Fruit fly (Drosophila melanogaster) whole organism, embryonic: ENCODE data around the gene CG32971.

Source experiments
- Abd-B ChIP-seq: fragments of 200-800 bp; sonication (Bioruptor generic); optimal IDR thresholded peaks from 2 replicates; lab custom pipeline; 2018; ENCODE audit warnings: missing biosample characterization, mild to moderate bottlenecking, missing genetic modification characterization, moderate library complexity
- Blimp-1 ChIP-seq: fragments of 200-800 bp; sonication (Bioruptor generic); optimal IDR thresholded peaks from 3 replicates; lab custom pipeline; 2018; ENCODE audit warnings: missing biosample characterization, missing genetic modification characterization, mild to moderate bottlenecking, moderate library complexity, missing genetic modification reagents
- CG13775 ChIP-seq: fragments of 200-800 bp; sonication (Bioruptor generic); optimal IDR thresholded peaks from 3 replicates; lab custom pipeline; 2017; ENCODE audit warnings: missing biosample characterization, mild to moderate bottlenecking, missing genetic modification characterization
- CG15269 ChIP-seq: fragments of 200-800 bp; sonication (Bioruptor generic); optimal IDR thresholded peaks from 2 replicates; lab custom pipeline; 2018; ENCODE audit warnings: missing biosample characterization, mild to moderate bottlenecking, missing genetic modification characterization, moderate library complexity
- CG15696 ChIP-seq: fragments of 200-800 bp; sonication (Bioruptor generic); optimal IDR thresholded peaks from 2 replicates; lab custom pipeline; 2019; ENCODE audit warnings: missing biosample characterization, mild to moderate bottlenecking, missing genetic modification characterization, moderate library complexity
- CG17385 ChIP-seq: fragments of 200-800 bp; sonication (Bioruptor generic); optimal IDR thresholded peaks from 3 replicates; lab custom pipeline; 2018; ENCODE audit warnings: missing biosample characterization, mild to moderate bottlenecking, missing genetic modification characterization
- CG2712 ChIP-seq: fragments of 200-800 bp; optimal IDR thresholded peaks from 3 replicates; lab custom pipeline; 2019; ENCODE audit warnings: missing biosample characterization, mild to moderate bottlenecking, missing genetic modification characterization, moderate library complexity
- CG30020 ChIP-seq: fragments of 200-800 bp; optimal IDR thresholded peaks from 2 replicates; lab custom pipeline; 2019; ENCODE audit warnings: missing biosample characterization, mild to moderate bottlenecking, missing genetic modification characterization, moderate library complexity
- CG31224 ChIP-seq: fragments of 200-800 bp; sonication (Bioruptor generic); IDR thresholded peaks from 2 replicates; pipeline ENCODE4 v1.3.6; 2022; ENCODE audit warnings: missing biosample characterization, missing genetic modification characterization
- CG33557 ChIP-seq: fragments of 200-800 bp; sonication (Bioruptor generic); optimal IDR thresholded peaks from 2 replicates; lab custom pipeline; 2019; ENCODE audit warnings: missing biosample characterization, mild to moderate bottlenecking, missing genetic modification characterization, moderate library complexity
- CG3407 ChIP-seq: fragments of 200-800 bp; sonication (Bioruptor generic); optimal IDR thresholded peaks from 2 replicates; lab custom pipeline; 2018; ENCODE audit warnings: missing biosample characterization, mild to moderate bottlenecking, missing genetic modification characterization
- CG8281 ChIP-seq: fragments of 200-800 bp; sonication (Bioruptor generic); optimal IDR thresholded peaks from 2 replicates; lab custom pipeline; 2018; ENCODE audit warnings: missing biosample characterization, mild to moderate bottlenecking, missing genetic modification characterization, moderate library complexity
- CG8359 ChIP-seq: fragments of 200-800 bp; sonication (Bioruptor generic); optimal IDR thresholded peaks from 2 replicates; lab custom pipeline; 2017; ENCODE audit warnings: missing biosample characterization, mild to moderate bottlenecking, missing genetic modification characterization, borderline replicate concordance
- CG8765 ChIP-seq: fragments of 200-800 bp; sonication (Bioruptor generic); IDR thresholded peaks from 2 replicates; pipeline ENCODE4 v1.3.6; 2022; ENCODE audit warnings: missing biosample characterization, missing genetic modification characterization
- CG8924 ChIP-seq: fragments of 200-800 bp; optimal IDR thresholded peaks from 3 replicates; lab custom pipeline; 2019; ENCODE audit warnings: missing biosample characterization, mild to moderate bottlenecking, missing genetic modification characterization, moderate library complexity
- CrebB ChIP-seq: fragments of 200-800 bp; sonication (Bioruptor generic); optimal IDR thresholded peaks from 3 replicates; lab custom pipeline; 2018; ENCODE audit warnings: missing biosample characterization, mild to moderate bottlenecking, missing genetic modification characterization
- Dip2 ChIP-seq: fragments of 200-800 bp; sonication (Bioruptor generic); IDR thresholded peaks from 2 replicates; pipeline ENCODE4 v1.3.6; 2022; ENCODE audit warnings: missing biosample characterization, missing genetic modification characterization
- Ets65A ChIP-seq: fragments of 200-800 bp; sonication (Bioruptor generic); peaks from one replicate; lab custom pipeline; 2016; ENCODE audit warnings: missing biosample characterization, missing genetic modification characterization
- Kr ChIP-seq: fragments of 200-800 bp; sonication (Bioruptor generic); optimal IDR thresholded peaks from 2 replicates; lab custom pipeline; 2017; ENCODE audit warnings: missing biosample characterization, mild to moderate bottlenecking, missing genetic modification characterization
- Meics ChIP-seq: fragments of 200-800 bp; sonication (Bioruptor generic); optimal IDR thresholded peaks from 2 replicates; lab custom pipeline; 2017; ENCODE audit warnings: missing biosample characterization, mild to moderate bottlenecking, missing genetic modification characterization
- Neu2 ChIP-seq: fragments of 200-800 bp; sonication (Bioruptor generic); optimal IDR thresholded peaks from 3 replicates; lab custom pipeline; 2016; ENCODE audit warnings: missing biosample characterization, missing genetic modification characterization, borderline replicate concordance
- Stat92E ChIP-seq, 3 experiments: fragments of >200 bp in 2 of 3; fragments of 200-800 bp in 1 of 3; sonication (Bioruptor generic) in 1 of 3; optimal IDR thresholded peaks; 2 replicates each; lab custom pipeline; 2017 to 2019; ENCODE audit warnings: missing biosample characterization in 3 of 3, missing genetic modification characterization in 3 of 3, mild to moderate bottlenecking in 1 of 3, moderate library complexity in 1 of 3
- Xbp1 ChIP-seq: fragments of 200-800 bp; sonication (Bioruptor generic); optimal IDR thresholded peaks from 3 replicates; lab custom pipeline; 2016; ENCODE audit warnings: missing biosample characterization, mild to moderate bottlenecking, missing genetic modification characterization
- Xrp1 ChIP-seq: fragments of 200-800 bp; sonication (Bioruptor generic); IDR thresholded peaks from 2 replicates; pipeline ENCODE4 v1.3.6; 2022; ENCODE audit warnings: missing biosample characterization, missing genetic modification characterization
- ara ChIP-seq: fragments of 200-800 bp; sonication (Bioruptor generic); IDR thresholded peaks from 2 replicates; pipeline ENCODE4 v1.3.6; 2022; ENCODE audit warnings: missing biosample characterization, missing genetic modification characterization
- ase ChIP-seq: fragments of 200-800 bp; sonication (Bioruptor generic); IDR thresholded peaks from 3 replicates; pipeline ENCODE4 v1.3.6; 2022; ENCODE audit warnings: missing biosample characterization, missing genetic modification characterization
- bowl ChIP-seq: fragments of 200-800 bp; sonication (Bioruptor generic); IDR thresholded peaks from 2 replicates; pipeline ENCODE4 v1.3.6; 2022; ENCODE audit warnings: missing biosample characterization, missing genetic modification characterization
- cato ChIP-seq: fragments of 200-800 bp; sonication (Bioruptor generic); optimal IDR thresholded peaks from 2 replicates; lab custom pipeline; 2016; ENCODE audit warnings: missing biosample characterization, missing genetic modification characterization, borderline replicate concordance
- cg ChIP-seq: fragments of 200-800 bp; sonication (Bioruptor generic); optimal IDR thresholded peaks from 3 replicates; lab custom pipeline; 2019; ENCODE audit warnings: missing biosample characterization, mild to moderate bottlenecking, missing genetic modification characterization, moderate library complexity
- grn ChIP-seq: fragments of 200-800 bp; sonication (Bioruptor generic); optimal IDR thresholded peaks from 3 replicates; lab custom pipeline; 2017; ENCODE audit warnings: missing biosample characterization, missing genetic modification characterization
- gsb-n ChIP-seq: fragments of 200-800 bp; sonication (Bioruptor generic); optimal IDR thresholded peaks from 3 replicates; lab custom pipeline; 2018; ENCODE audit warnings: missing biosample characterization, mild to moderate bottlenecking, missing genetic modification characterization
- kni ChIP-seq: fragments of 200-800 bp; sonication (Bioruptor generic); optimal IDR thresholded peaks from 3 replicates; lab custom pipeline; 2017; ENCODE audit warnings: mild to moderate bottlenecking, missing biosample characterization, missing genetic modification reagents, missing genetic modification characterization
- lov ChIP-seq, 2 experiments: fragments of 200-800 bp in 1 of 2; fragments of >200 bp in 1 of 2; sonication (Bioruptor generic) in 1 of 2; IDR thresholded peaks in 1 of 2; optimal IDR thresholded peaks in 1 of 2; 2 replicates in 1 of 2; 3 replicates in 1 of 2; pipeline versions ENCODE4 v1.3.6 to Lab custom; 2017 to 2022; ENCODE audit warnings: missing biosample characterization in 1 of 2, missing genetic modification characterization in 1 of 2
- luna ChIP-seq: fragments of 200-800 bp; sonication (Bioruptor generic); optimal IDR thresholded peaks from 2 replicates; lab custom pipeline; 2016; ENCODE audit warnings: missing biosample characterization, missing genetic modification characterization
- peb ChIP-seq: fragments of 200-800 bp; sonication (Bioruptor generic); IDR thresholded peaks from 2 replicates; pipeline ENCODE4 v1.3.6; 2022; ENCODE audit warnings: missing biosample characterization, missing genetic modification characterization
- prd ChIP-seq, 3 experiments: fragments of >200 bp in 2 of 3; fragments of 200-800 bp in 1 of 3; sonication (Bioruptor generic) in 1 of 3; optimal IDR thresholded peaks in 2 of 3; IDR thresholded peaks in 1 of 3; 2 replicates in 2 of 3; 3 replicates in 1 of 3; pipeline versions ENCODE4 v1.3.6 to Lab custom; 2017 to 2022; ENCODE audit warnings: missing biosample characterization in 1 of 3, missing genetic modification characterization in 1 of 3
- sens ChIP-seq: fragments of 200-800 bp; sonication (Bioruptor generic); peaks from one replicate; lab custom pipeline; 2016; ENCODE audit warnings: missing biosample characterization, missing genetic modification characterization
- sna ChIP-seq: fragments of 200-800 bp; sonication (Bioruptor generic); IDR thresholded peaks from 2 replicates; pipeline ENCODE4 v1.3.6; 2022; ENCODE audit warnings: missing biosample characterization, missing genetic modification characterization; ENCODE audit not compliant: partially characterized antibody
- twi ChIP-seq: fragments of 200-800 bp; optimal IDR thresholded peaks from 2 replicates; lab custom pipeline; 2019; ENCODE audit warnings: missing biosample characterization, mild to moderate bottlenecking, missing genetic modification characterization, moderate library complexity

CG32971 gene

dm6 chr2L:14264990-14265567, 9.5 kb upstream of the CG32971 start (continued):
- peak; percentile 7 for TF ChIP-seq CG8924 (tag; lab: Kevin White, UChicago)
- no peak for TF ChIP-seq prd (optimal IDR thresholded peaks at IDR 0.05; lab: Kevin White, UChicago)
- TF ChIP-seq prd (GFP tag; IDR thresholded peaks at IDR 0.05; lab: Robert Waterston, UW) = peak; percentile 29; the same call in 1 of the 3 replicates
- peak; percentile 99 for TF ChIP-seq twi (tag; lab: Kevin White, UChicago)
- TF ChIP-seq gsb-n (tag; lab: Kevin White, UChicago) = peak; percentile 74
- no peak for TF ChIP-seq luna (GFP tag; lab: Kevin White, UChicago)
- TF ChIP-seq ara = 0 out of 2 replicates have a peak, but pooled peaks have one; percentile 21

dm6 chr2L:14268622-14269021, 6.0 kb upstream of the CG32971 start:
- TF ChIP-seq CG31224 (GFP tag; lab: Robert Waterston, UW) = no peak
- TF ChIP-seq CrebB (tag; lab: Kevin White, UChicago) = no peak
- TF ChIP-seq Dip2 = no peak
- no peak for TF ChIP-seq bowl (GFP tag; lab: Robert Waterston, UW)
- no peak for TF ChIP-seq Neu2
- no peak for TF ChIP-seq Xbp1 (GFP tag; lab: Kevin White, UChicago)
- TF ChIP-seq grn (GFP tag; lab: Kevin White, UChicago) = peak; percentile 92
- TF ChIP-seq CG13775 (GFP tag; lab: Kevin White, UChicago) = no peak
- no peak for TF ChIP-seq CG2712 (tag; lab: Kevin White, UChicago)
- TF ChIP-seq CG8281 = peak; percentile 73
- TF ChIP-seq CG15696 = no peak
- no peak for TF ChIP-seq lov (optimal IDR thresholded peaks at IDR 0.05; lab: Kevin White, UChicago)
- TF ChIP-seq lov (GFP tag; IDR thresholded peaks at IDR 0.05; lab: Robert Waterston, UW) = 0 out of 3 replicates have a peak, but pooled peaks have one; percentile 19
- TF ChIP-seq cato (GFP tag; lab: Kevin White, UChicago) = no peak
- no peak for TF ChIP-seq cg (GFP tag; lab: Kevin White, UChicago)
- TF ChIP-seq CG8765 = no peak
- no peak for TF ChIP-seq ase (GFP tag; lab: Robert Waterston, UW)
- TF ChIP-seq CG30020 (tag; lab: Kevin White, UChicago) = no peak
- TF ChIP-seq Blimp-1 (GFP tag; lab: Kevin White, UChicago) = no peak

dm6 chr2L:14271424-14271823, 3.2 kb upstream of the CG32971 start:
- peak; percentile 67 for TF ChIP-seq Ets65A (GFP tag; lab: Kevin White, UChicago)
- peak; percentile 39 for TF ChIP-seq Abd-B (GFP tag; lab: Kevin White, UChicago)
- TF ChIP-seq CG3407 (GFP tag; lab: Kevin White, UChicago) = no peak
- TF ChIP-seq CG17385 = no peak
- peak; percentile 48 for TF ChIP-seq sens
- TF ChIP-seq peb = no peak
- peak; percentile 69 for TF ChIP-seq CG15269 (tag; lab: Kevin White, UChicago)

dm6 chr2L:14273540-14273939, 1.1 kb upstream of the CG32971 start:
- TF ChIP-seq Stat92E (GFP tag; optimal IDR thresholded peaks at IDR 0.05; lab: Kevin White, UChicago) = peak in 1 of 3 experiments; percentile 85
- TF ChIP-seq bowl (GFP tag; lab: Robert Waterston, UW) = no peak
- TF ChIP-seq Kr = peak; percentile 72
- TF ChIP-seq Meics (GFP tag; lab: Kevin White, UChicago) = no peak
- peak; percentile 17 for TF ChIP-seq gsb-n (tag; lab: Kevin White, UChicago)
- TF ChIP-seq kni (GFP tag; lab: Kevin White, UChicago) = peak; percentile 22
- TF ChIP-seq CG15696 = peak; percentile 6
- peak; percentile 24; the same call in 1 of the 2 replicates for TF ChIP-seq Xrp1 (GFP tag; lab: Robert Waterston, UW)
- TF ChIP-seq sna (GFP tag; lab: Robert Waterston, UW) = no peak
- no peak for TF ChIP-seq CG8359
- peak; percentile 34 for TF ChIP-seq CG33557 (GFP tag; lab: Kevin White, UChicago)
- peak; percentile 5 for TF ChIP-seq sens
- TF ChIP-seq, all 482 proteins: peak for 8
